Fruit fly (Drosophila melanogaster): Measurements from ENCODE around the gene CG10317.

- TF ChIP-seq h (GFP tag; optimal IDR thresholded peaks at IDR 0.05) (no peak), CG9705 (GFP tag; optimal IDR thresholded peaks at IDR 0.05) (no peak), fru (GFP tag; optimal IDR thresholded peaks at IDR 0.05) (no peak), woc (GFP tag; optimal IDR thresholded peaks at IDR 0.05) (no peak), Dfd (GFP tag; optimal IDR thresholded peaks at IDR 0.05) (no peak)
Observed at dm6 chr3R:16360008-16360407, 10.3 kb downstream of the CG10317 start, which contains the start of gene CG42446.

Data from whole organism, wandering third instar larva.